Fruit fly (Drosophila melanogaster): Measurements from ENCODE around the gene mAcon1.

DNA sequence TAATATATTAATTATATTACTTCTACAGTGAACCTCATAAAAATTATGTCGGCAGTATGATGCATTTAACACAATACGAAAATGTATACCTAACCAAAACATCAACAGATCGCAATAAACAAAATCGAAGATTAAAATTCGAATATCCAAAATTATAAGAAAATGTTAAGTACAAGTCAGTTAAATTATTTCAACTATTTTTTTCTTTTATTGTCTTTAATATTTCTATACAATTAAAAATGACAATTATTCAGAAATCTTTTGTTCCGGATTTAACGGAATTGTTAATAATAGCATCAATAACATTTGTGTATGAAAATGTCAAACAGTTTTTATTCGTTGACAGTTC, 25.9 kb upstream of the mAcon1 start:
- TF ChIP-seq EcR (GFP tag; optimal IDR thresholded peaks at IDR 0.05) (no peak), usp (GFP tag; optimal IDR thresholded peaks at IDR 0.05) (no peak), CG8478 (optimal IDR thresholded peaks at IDR 0.05) (no peak), pan (optimal IDR thresholded peaks at IDR 0.05) (no peak), Dll (optimal IDR thresholded peaks at IDR 0.05) (no peak), psq (optimal IDR thresholded peaks at IDR 0.05) (no peak)

Measured in whole organism.